Fruit fly (Drosophila melanogaster): Measurements from ENCODE around the gene yellow-e3.

yellow-e3 gene

dm6 chr3R:13446048-13446447, 41.4 kb upstream of the yellow-e3 start:
- no peak for TF ChIP-seq CG12768 (GFP tag; optimal IDR thresholded peaks at IDR 0.05)
- no peak for TF ChIP-seq CG7045 (GFP tag; optimal IDR thresholded peaks at IDR 0.05)
- TF ChIP-seq Mnt (GFP tag; optimal IDR thresholded peaks at IDR 0.05): no peak
- TF ChIP-seq CG5204 (GFP tag; optimal IDR thresholded peaks at IDR 0.05): no peak
- no peak for TF ChIP-seq ovo (GFP tag; optimal IDR thresholded peaks at IDR 0.05)
- TF ChIP-seq CG11617 (GFP tag; optimal IDR thresholded peaks at IDR 0.05): no peak
- no peak for TF ChIP-seq CG7101 (tag; optimal IDR thresholded peaks at IDR 0.05)
- no peak for TF ChIP-seq cic (GFP tag; optimal IDR thresholded peaks at IDR 0.05)
- TF ChIP-seq CG1620 (GFP tag; optimal IDR thresholded peaks at IDR 0.05): no peak
- TF ChIP-seq bab1 (GFP tag; optimal IDR thresholded peaks at IDR 0.05): no peak

DNA sequence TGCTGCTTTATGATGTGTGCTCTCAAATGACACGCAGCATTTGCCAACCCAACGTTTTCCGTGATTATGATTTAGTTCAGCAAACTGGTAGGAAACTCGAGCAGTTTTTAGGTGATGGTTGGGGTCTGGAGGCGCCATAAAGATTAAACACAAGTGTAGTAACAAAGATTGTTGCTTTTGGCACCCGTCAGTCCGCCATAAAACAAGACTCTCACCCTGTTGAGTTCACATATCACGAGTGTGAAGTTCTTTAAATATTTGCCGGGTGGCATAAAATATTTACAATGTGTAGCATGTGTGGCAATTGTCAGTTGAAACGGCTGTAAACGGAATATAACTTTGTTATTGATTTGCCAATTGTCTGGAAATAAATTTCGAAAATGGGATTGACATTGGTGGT, 37.0 kb upstream of the yellow-e3 start:
- TF ChIP-seq Mnt (GFP tag; optimal IDR thresholded peaks at IDR 0.05): no peak
- TF ChIP-seq cic (GFP tag; optimal IDR thresholded peaks at IDR 0.05): no peak
- TF ChIP-seq toe (GFP tag; optimal IDR thresholded peaks at IDR 0.05): no peak
- no peak for TF ChIP-seq pad (GFP tag; optimal IDR thresholded peaks at IDR 0.05)
- no peak for TF ChIP-seq CG7045 (GFP tag; optimal IDR thresholded peaks at IDR 0.05)
- TF ChIP-seq Clk (GFP tag; optimal IDR thresholded peaks at IDR 0.05): no peak
- no peak for TF ChIP-seq kay (GFP tag; ENCODE audit: borderline replicate concordance)
- no peak for TF ChIP-seq cnc (optimal IDR thresholded peaks at IDR 0.05)
- TF ChIP-seq Crg-1 (GFP tag; optimal IDR thresholded peaks at IDR 0.05): no peak
- no peak for TF ChIP-seq CG33017 (tag; optimal IDR thresholded peaks at IDR 0.05)
- no peak for TF ChIP-seq tj (GFP tag; optimal IDR thresholded peaks at IDR 0.05)
- no peak for TF ChIP-seq CG7101 (tag; optimal IDR thresholded peaks at IDR 0.05)
- TF ChIP-seq CG12768 (GFP tag; optimal IDR thresholded peaks at IDR 0.05): no peak
- TF ChIP-seq ovo (GFP tag; optimal IDR thresholded peaks at IDR 0.05): no peak
- TF ChIP-seq CG11617 (GFP tag; optimal IDR thresholded peaks at IDR 0.05): no peak
- no peak for TF ChIP-seq CG1620 (GFP tag; optimal IDR thresholded peaks at IDR 0.05)
- TF ChIP-seq CG14711 (tag; optimal IDR thresholded peaks at IDR 0.05): no peak
- no peak for TF ChIP-seq Hr96 (GFP tag; optimal IDR thresholded peaks at IDR 0.05)
- TF ChIP-seq CG5204 (GFP tag; optimal IDR thresholded peaks at IDR 0.05): no peak
- TF ChIP-seq bab1 (GFP tag; optimal IDR thresholded peaks at IDR 0.05): no peak

- TF ChIP-seq bab1 (GFP tag; optimal IDR thresholded peaks at IDR 0.05): no peak
- no peak for TF ChIP-seq CG12768 (GFP tag; optimal IDR thresholded peaks at IDR 0.05)
- TF ChIP-seq kay (GFP tag; ENCODE audit: borderline replicate concordance): no peak
- TF ChIP-seq Crg-1 (GFP tag; optimal IDR thresholded peaks at IDR 0.05): no peak
- TF ChIP-seq Mnt (GFP tag; optimal IDR thresholded peaks at IDR 0.05): no peak
- no peak for TF ChIP-seq toe (GFP tag; optimal IDR thresholded peaks at IDR 0.05)
- TF ChIP-seq tj (GFP tag; optimal IDR thresholded peaks at IDR 0.05): no peak
- no peak for TF ChIP-seq CG14711 (tag; optimal IDR thresholded peaks at IDR 0.05)
- TF ChIP-seq cic (GFP tag; optimal IDR thresholded peaks at IDR 0.05): no peak
- TF ChIP-seq CG5204 (GFP tag; optimal IDR thresholded peaks at IDR 0.05): no peak
These were observed 31.2 kb upstream of the yellow-e3 start for dm6 chr3R:13435836-13436235.

dm6 chr3R:13434325-13435168, 29.9 kb upstream of the yellow-e3 start, which contains the start of gene yrt:
yrt (minus strand) TSS chr3R:13434984.
- TF ChIP-seq toe (GFP tag; optimal IDR thresholded peaks at IDR 0.05) (no peak), Hr96 (GFP tag; optimal IDR thresholded peaks at IDR 0.05) (no peak), CG1620 (GFP tag; optimal IDR thresholded peaks at IDR 0.05) (no peak), pad (GFP tag; optimal IDR thresholded peaks at IDR 0.05) (peak; percentile 90), CG11617 (GFP tag; optimal IDR thresholded peaks at IDR 0.05) (no peak), cic (GFP tag; optimal IDR thresholded peaks at IDR 0.05) (no peak), bab1 (GFP tag; optimal IDR thresholded peaks at IDR 0.05) (peak; percentile 41), CG7101 (tag; optimal IDR thresholded peaks at IDR 0.05) (no peak), Mnt (GFP tag; optimal IDR thresholded peaks at IDR 0.05) (no peak), cnc (optimal IDR thresholded peaks at IDR 0.05) (no peak), tj (GFP tag; optimal IDR thresholded peaks at IDR 0.05) (no peak), Clk (GFP tag; optimal IDR thresholded peaks at IDR 0.05) (no peak)

DNA sequence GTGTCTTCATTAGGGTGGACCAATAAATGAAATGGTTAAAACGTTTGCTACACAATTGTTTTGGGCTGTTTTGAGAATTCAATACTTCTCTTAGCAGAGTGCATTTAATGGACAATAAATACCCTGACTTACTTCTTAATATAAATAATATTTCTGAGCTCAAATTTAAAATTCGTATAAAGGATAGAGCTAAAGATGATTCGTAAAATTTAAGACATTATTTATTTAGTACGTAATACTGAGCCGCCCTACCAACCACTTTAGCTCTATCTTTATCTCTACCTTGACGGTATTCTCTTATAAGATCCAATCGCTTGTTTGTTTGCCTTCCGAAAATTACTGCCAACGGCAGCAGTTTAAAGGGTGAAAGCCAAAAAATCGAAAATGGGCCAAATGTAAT, 29.0 kb upstream of the yellow-e3 start:
- TF ChIP-seq Crg-1 (GFP tag; optimal IDR thresholded peaks at IDR 0.05) (peak; percentile 47), pad (GFP tag; optimal IDR thresholded peaks at IDR 0.05) (no peak), CG5204 (GFP tag; optimal IDR thresholded peaks at IDR 0.05) (peak; percentile 64), CG33017 (tag; optimal IDR thresholded peaks at IDR 0.05) (peak; percentile 72), CG7101 (tag; optimal IDR thresholded peaks at IDR 0.05) (peak; percentile 66), Hr96 (GFP tag; optimal IDR thresholded peaks at IDR 0.05) (no peak), CG12768 (GFP tag; optimal IDR thresholded peaks at IDR 0.05) (no peak), Clk (GFP tag; optimal IDR thresholded peaks at IDR 0.05) (no peak), CG11617 (GFP tag; optimal IDR thresholded peaks at IDR 0.05) (peak; percentile 66), kay (GFP tag; ENCODE audit: borderline replicate concordance) (peak; percentile 49), Mnt (GFP tag; optimal IDR thresholded peaks at IDR 0.05) (peak; percentile 28), ovo (GFP tag; optimal IDR thresholded peaks at IDR 0.05) (no peak), tj (GFP tag; optimal IDR thresholded peaks at IDR 0.05) (peak; percentile 53), toe (GFP tag; optimal IDR thresholded peaks at IDR 0.05) (peak; percentile 36), bab1 (GFP tag; optimal IDR thresholded peaks at IDR 0.05) (peak; percentile 93), CG7045 (GFP tag; optimal IDR thresholded peaks at IDR 0.05) (no peak), cnc (optimal IDR thresholded peaks at IDR 0.05) (no peak), CG1620 (GFP tag; optimal IDR thresholded peaks at IDR 0.05) (peak; percentile 64), cic (GFP tag; optimal IDR thresholded peaks at IDR 0.05) (no peak), CG14711 (tag; optimal IDR thresholded peaks at IDR 0.05) (peak; percentile 57)
